Fruit fly (Drosophila melanogaster) whole organism: ENCODE results near the gene CG7191.

Source experiments
- CG8478 ChIP-seq: fragments of >200 bp; optimal IDR thresholded peaks from 2 replicates; lab custom pipeline; 2018; ENCODE audit warnings: inconsistent platforms
- EcR ChIP-seq, 2 experiments: fragments of >200 bp; optimal IDR thresholded peaks; 2 replicates each; lab custom pipeline; 2017; ENCODE audit warnings: missing biosample characterization in 2 of 2, missing genetic modification characterization in 2 of 2, missing genetic modification reagents in 2 of 2
- pan ChIP-seq: fragments of >200 bp; optimal IDR thresholded peaks from 2 replicates; lab custom pipeline; 2017
- psq ChIP-seq: fragments of >200 bp; optimal IDR thresholded peaks from 2 replicates; lab custom pipeline; 2017
- usp ChIP-seq: fragments of >200 bp; optimal IDR thresholded peaks from 2 replicates; lab custom pipeline; 2017; ENCODE audit warnings: missing biosample characterization, missing genetic modification characterization, mixed read lengths

DNA sequence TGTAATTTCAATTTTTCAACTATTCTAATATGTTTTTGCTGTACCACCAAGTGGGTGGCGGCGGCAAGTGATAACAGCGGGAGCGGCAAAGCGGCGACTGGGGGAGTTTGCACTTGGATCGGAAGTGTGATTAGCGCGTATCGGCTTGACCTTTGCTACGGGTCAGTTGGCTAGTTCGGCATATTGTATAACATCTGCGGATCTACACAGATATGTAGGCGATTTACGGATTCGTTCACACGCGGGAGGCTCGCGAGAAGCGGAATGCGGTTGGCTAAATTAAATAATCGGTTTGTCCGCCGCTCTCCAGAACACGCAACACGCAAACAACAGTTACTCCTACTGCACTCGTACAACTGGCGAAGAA, 22.6 kb downstream of the CG7191 start:
- TF ChIP-seq EcR (GFP tag; optimal IDR thresholded peaks at IDR 0.05; lab: Kevin White, UChicago) (no peak), usp (GFP tag; lab: Kevin White, UChicago) (no peak), pan (lab: Kevin White, UChicago) (no peak), CG8478 (no peak), psq (lab: Kevin White, UChicago) (no peak)
